Fruit fly (Drosophila melanogaster): ENCODE results near the gene RpL36.

Gene RpL36

DNA sequence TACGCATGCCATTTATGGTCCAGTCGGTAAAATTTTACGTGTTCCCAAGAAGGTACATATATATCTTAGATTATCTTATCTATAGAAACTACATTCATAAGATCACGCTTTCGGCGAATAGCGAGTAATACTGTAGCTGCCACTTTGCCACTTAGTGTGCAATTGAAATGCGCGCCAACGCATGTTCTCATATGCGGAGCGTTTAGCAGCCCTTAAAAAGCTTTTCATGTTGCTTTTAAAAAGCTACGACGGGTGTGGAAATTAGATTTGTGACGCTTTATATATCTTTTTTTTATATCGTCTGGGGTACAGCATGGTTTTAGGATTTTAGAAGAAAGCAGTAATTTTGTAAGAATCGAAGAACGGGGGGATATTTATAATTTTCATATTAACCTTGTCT, 28.7 kb upstream of the RpL36 start:
- TF ChIP-seq Sp1 (GFP tag; optimal IDR thresholded peaks at IDR 0.05): no peak
- peak; percentile 20 for TF ChIP-seq Myc (optimal IDR thresholded peaks at IDR 0.05)
- TF ChIP-seq Abd-B (GFP tag; optimal IDR thresholded peaks at IDR 0.05): no peak

DNA sequence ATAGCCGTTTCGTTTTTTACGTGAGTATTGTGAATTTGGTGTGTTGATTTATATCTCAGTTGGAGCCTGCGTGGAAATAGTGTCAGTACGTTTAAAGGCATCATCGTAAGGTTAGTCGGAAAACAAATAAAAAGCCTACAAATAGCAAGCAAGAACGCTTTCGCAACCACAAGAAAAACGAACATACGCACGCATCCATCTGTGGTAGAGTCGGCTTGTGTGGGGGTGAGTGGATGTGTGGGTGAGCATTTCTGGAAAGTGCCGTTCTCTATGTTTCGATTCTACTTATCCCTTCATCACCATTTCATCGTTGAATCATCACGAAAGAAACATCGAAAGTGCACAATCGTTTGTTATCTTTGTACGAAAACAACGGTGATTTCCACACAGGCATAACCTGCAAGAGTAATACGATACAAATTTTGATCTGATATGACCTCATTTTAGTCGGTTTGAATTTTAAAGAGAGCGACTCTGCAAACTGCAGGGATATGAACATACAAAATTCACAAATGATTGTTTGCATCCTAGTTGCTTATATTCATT, 27.2 kb upstream of the RpL36 start:
- TF ChIP-seq dsf (GFP tag; optimal IDR thresholded peaks at IDR 0.05; ENCODE audit: borderline replicate concordance) (no peak), Rel (GFP tag; optimal IDR thresholded peaks at IDR 0.05) (no peak), Rel (tag; optimal IDR thresholded peaks at IDR 0.05) (peak; percentile 90)

DNA sequence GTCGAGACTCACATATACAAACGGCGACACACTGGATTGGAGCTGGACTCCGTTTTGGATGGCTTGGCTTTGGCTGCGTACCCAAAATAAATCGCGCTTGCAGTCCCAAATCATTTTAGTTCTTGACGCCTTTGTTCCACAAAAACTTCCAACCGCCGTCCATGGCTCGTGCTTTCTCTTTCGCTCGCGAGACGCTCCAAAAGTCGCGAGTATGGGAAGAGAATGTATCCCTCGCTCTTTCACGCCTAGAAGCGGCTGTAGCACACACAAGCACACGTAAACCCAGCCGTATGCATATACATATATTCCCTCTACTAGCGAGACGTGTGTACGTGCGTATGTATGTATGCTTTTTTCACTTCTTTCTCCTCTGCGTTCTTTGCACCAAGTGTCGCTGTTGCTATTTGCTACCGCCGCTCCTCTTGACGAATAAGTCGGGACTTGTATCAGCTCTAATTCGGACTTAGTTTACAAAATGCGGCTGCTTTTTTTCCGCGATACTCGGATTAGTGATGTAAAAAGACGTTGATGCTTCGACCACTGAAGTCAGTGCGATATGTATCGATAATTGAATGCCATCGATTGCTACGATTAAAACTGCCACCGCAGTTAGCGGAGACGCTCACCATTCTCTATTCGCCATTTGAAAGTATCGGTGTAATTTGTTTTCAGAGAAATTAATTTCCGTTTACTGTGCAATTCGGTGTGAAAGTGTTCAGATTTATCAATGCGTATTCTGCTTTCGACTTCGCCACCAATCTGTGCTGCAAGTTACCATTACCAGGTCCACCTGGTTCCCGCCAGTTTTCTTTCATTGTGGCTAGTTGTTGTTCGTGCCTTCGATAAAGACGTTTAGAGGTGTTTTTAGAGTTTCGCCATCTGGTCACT, 26.5 kb upstream of the RpL36 start, which contains the start of the genes Hmt4-20 and SkpA:
Gene Hmt4-20, minus strand, starts transcription at position 542 of the 888 bp plus-strand sequence.
Gene SkpA, plus strand, starts transcription at position 623 of the 888 bp plus-strand sequence.
- TF ChIP-seq woc (GFP tag; optimal IDR thresholded peaks at IDR 0.05): no peak
- TF ChIP-seq Hnf4 (GFP tag; optimal IDR thresholded peaks at IDR 0.05): no peak
- no peak for TF ChIP-seq CrebA (GFP tag; optimal IDR thresholded peaks at IDR 0.05; ENCODE audit: borderline replicate concordance)
- TF ChIP-seq jim (GFP tag; optimal IDR thresholded peaks at IDR 0.05): no peak
- no peak for TF ChIP-seq GATAd (GFP tag; optimal IDR thresholded peaks at IDR 0.05)
- no peak for TF ChIP-seq CG9705 (GFP tag; optimal IDR thresholded peaks at IDR 0.05)
- TF ChIP-seq OdsH (GFP tag; optimal IDR thresholded peaks at IDR 0.05): no peak
- TF ChIP-seq sv (GFP tag; optimal IDR thresholded peaks at IDR 0.05): no peak
- TF ChIP-seq dl (GFP tag; optimal IDR thresholded peaks at IDR 0.05; ENCODE audit: insufficient read depth in 1 of 2, partially characterized antibody in 2 of 2): peak in 1 of 2 experiments; percentile 53
- TF ChIP-seq h (GFP tag; optimal IDR thresholded peaks at IDR 0.05): no peak
- peak; percentile 9 for TF ChIP-seq HLH106 (tag; optimal IDR thresholded peaks at IDR 0.05)
- peak; percentile 18 for TF ChIP-seq Dif (GFP tag; optimal IDR thresholded peaks at IDR 0.05; ENCODE audit: partially characterized antibody)
- no peak for TF ChIP-seq Vsx2 (GFP tag; optimal IDR thresholded peaks at IDR 0.05; ENCODE audit: partially characterized antibody)
- no peak for TF ChIP-seq Sp1 (GFP tag; optimal IDR thresholded peaks at IDR 0.05)
- TF ChIP-seq lola (GFP tag; optimal IDR thresholded peaks at IDR 0.05): no peak
- no peak for TF ChIP-seq fru (GFP tag; optimal IDR thresholded peaks at IDR 0.05)
- TF ChIP-seq pan (optimal IDR thresholded peaks at IDR 0.05): no peak
- TF ChIP-seq Hr83 (GFP tag; optimal IDR thresholded peaks at IDR 0.05; ENCODE audit: poor library complexity, severe bottlenecking): peak; percentile 11
- TF ChIP-seq br (GFP tag; optimal IDR thresholded peaks at IDR 0.05): no peak
- no peak for TF ChIP-seq psq (GFP tag; optimal IDR thresholded peaks at IDR 0.05)
- no peak for TF ChIP-seq usp (GFP tag; optimal IDR thresholded peaks at IDR 0.05)
- no peak for TF ChIP-seq sage (GFP tag; optimal IDR thresholded peaks at IDR 0.05)
- no peak for TF ChIP-seq dsf (GFP tag; optimal IDR thresholded peaks at IDR 0.05; ENCODE audit: borderline replicate concordance)
- TF ChIP-seq Jra (GFP tag; optimal IDR thresholded peaks at IDR 0.05): no peak
- TF ChIP-seq Mio (GFP tag; optimal IDR thresholded peaks at IDR 0.05): no peak
- TF ChIP-seq Abd-B (GFP tag; optimal IDR thresholded peaks at IDR 0.05): no peak
- peak; percentile 59 for TF ChIP-seq Myc (optimal IDR thresholded peaks at IDR 0.05)

DNA sequence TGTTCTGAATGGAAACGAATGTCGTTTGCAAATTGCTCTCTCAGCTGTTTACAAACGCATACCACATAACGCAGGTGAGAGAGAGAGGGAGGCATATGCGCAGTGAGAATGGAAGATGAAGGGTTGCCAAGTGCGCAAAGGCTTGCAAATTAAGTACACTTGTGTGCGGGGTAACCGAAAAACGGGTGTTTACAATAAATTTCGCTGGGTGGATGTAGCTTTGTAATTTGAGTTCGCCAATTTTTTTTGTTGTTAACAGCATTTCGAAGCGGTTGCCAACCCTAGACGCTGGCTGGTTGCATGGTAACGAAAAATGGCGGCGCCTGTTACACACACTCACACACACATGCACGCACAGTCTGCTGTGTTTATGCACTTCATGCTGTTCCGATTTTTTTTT, 25.7 kb upstream of the RpL36 start:
- no peak for TF ChIP-seq Myc (optimal IDR thresholded peaks at IDR 0.05)
- peak; percentile 93 for TF ChIP-seq psq (GFP tag; optimal IDR thresholded peaks at IDR 0.05)
- peak; percentile 87 for TF ChIP-seq Mio (GFP tag; optimal IDR thresholded peaks at IDR 0.05)
- TF ChIP-seq N (GFP tag; optimal IDR thresholded peaks at IDR 0.05): no peak
- peak; percentile 83 for TF ChIP-seq dsf (GFP tag; optimal IDR thresholded peaks at IDR 0.05; ENCODE audit: borderline replicate concordance)
- peak; percentile 97 for TF ChIP-seq HLH106 (tag; optimal IDR thresholded peaks at IDR 0.05)
- peak; percentile 94 for TF ChIP-seq Hr83 (GFP tag; optimal IDR thresholded peaks at IDR 0.05; ENCODE audit: poor library complexity, severe bottlenecking)
- TF ChIP-seq sage (GFP tag; optimal IDR thresholded peaks at IDR 0.05): peak; percentile 91
- no peak for TF ChIP-seq Abd-B (GFP tag; optimal IDR thresholded peaks at IDR 0.05)
- TF ChIP-seq CG32264 (GFP tag; optimal IDR thresholded peaks at IDR 0.05): peak; percentile 91
- TF ChIP-seq rgr (GFP tag; optimal IDR thresholded peaks at IDR 0.05): peak; percentile 98
- TF ChIP-seq Hnf4 (GFP tag; optimal IDR thresholded peaks at IDR 0.05): peak; percentile 98
- TF ChIP-seq tai (GFP tag; optimal IDR thresholded peaks at IDR 0.05): no peak
- TF ChIP-seq Jra (GFP tag; optimal IDR thresholded peaks at IDR 0.05): peak; percentile 93
- peak; percentile 93 for TF ChIP-seq woc (GFP tag; optimal IDR thresholded peaks at IDR 0.05)
- peak; percentile 98 for TF ChIP-seq ey (GFP tag; optimal IDR thresholded peaks at IDR 0.05)
- peak; percentile 11 for TF ChIP-seq jim (GFP tag; optimal IDR thresholded peaks at IDR 0.05)
- TF ChIP-seq br (GFP tag; optimal IDR thresholded peaks at IDR 0.05): peak; percentile 97
- TF ChIP-seq dl (GFP tag; optimal IDR thresholded peaks at IDR 0.05; ENCODE audit: insufficient read depth in 1 of 2, partially characterized antibody in 2 of 2): no peak
- TF ChIP-seq Rel (GFP tag; optimal IDR thresholded peaks at IDR 0.05): peak; percentile 95
- TF ChIP-seq Rel (tag; optimal IDR thresholded peaks at IDR 0.05): peak; percentile 94
- no peak for TF ChIP-seq GATAd (GFP tag; optimal IDR thresholded peaks at IDR 0.05)
- peak; percentile 97 for TF ChIP-seq Sp1 (GFP tag; optimal IDR thresholded peaks at IDR 0.05)
- peak; percentile 95 for TF ChIP-seq sv (GFP tag; optimal IDR thresholded peaks at IDR 0.05)
- TF ChIP-seq Dif (GFP tag; optimal IDR thresholded peaks at IDR 0.05; ENCODE audit: partially characterized antibody): peak; percentile 20
- TF ChIP-seq dmrt93B (GFP tag; optimal IDR thresholded peaks at IDR 0.05): peak; percentile 92
- TF ChIP-seq h (GFP tag; optimal IDR thresholded peaks at IDR 0.05): peak; percentile 98
- TF ChIP-seq CG9705 (GFP tag; optimal IDR thresholded peaks at IDR 0.05): peak; percentile 96
- TF ChIP-seq usp (GFP tag; optimal IDR thresholded peaks at IDR 0.05): no peak
- TF ChIP-seq fru (GFP tag; optimal IDR thresholded peaks at IDR 0.05): peak; percentile 97
- TF ChIP-seq foxo (GFP tag; optimal IDR thresholded peaks at IDR 0.05): peak; percentile 82 to 98
- peak; percentile 95 for TF ChIP-seq OdsH (GFP tag; optimal IDR thresholded peaks at IDR 0.05)
- TF ChIP-seq brk (GFP tag; optimal IDR thresholded peaks at IDR 0.05): no peak
